Worm (Caenorhabditis elegans): ENCODE data around the gene Y70G10A.4.

ce11 chrIII:10195911-10196310, 26.0 kb upstream of the Y70G10A.4 start:
- no peak for TF ChIP-seq unc-39 (tag; optimal IDR thresholded peaks at IDR 0.05)
- no peak for TF ChIP-seq nhr-28 (tag; optimal IDR thresholded peaks at IDR 0.05)
- TF ChIP-seq blmp-1 (tag; optimal IDR thresholded peaks at IDR 0.05): no peak
- no peak for TF ChIP-seq mls-2 (tag; optimal IDR thresholded peaks at IDR 0.05)
- no peak for TF ChIP-seq unc-62 (GFP tag; optimal IDR thresholded peaks at IDR 0.05)
- no peak for TF ChIP-seq nhr-237 (tag; optimal IDR thresholded peaks at IDR 0.05)

Measured in whole organism, mixed stage, embryonic.